Fruit fly (Drosophila melanogaster): ENCODE data around the gene CG13690.

DNA sequence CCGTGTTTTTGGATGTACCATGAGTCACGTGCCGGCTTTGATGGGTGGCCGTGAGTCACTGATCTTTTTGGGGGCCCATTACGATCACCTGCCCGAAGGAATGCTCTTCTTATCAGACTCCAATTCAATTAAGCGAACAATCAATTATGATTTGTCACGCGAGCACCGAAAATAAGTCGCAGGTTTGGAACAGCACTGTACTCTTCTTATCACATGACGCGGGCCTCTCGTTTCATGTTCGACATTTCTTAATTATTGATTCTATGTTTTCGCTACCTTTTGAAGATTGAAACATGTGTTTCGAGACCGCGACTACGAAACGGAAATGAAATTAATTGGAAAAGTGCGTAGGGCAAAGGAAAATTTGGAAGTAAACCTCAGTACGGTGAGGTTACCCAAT lies 49.6 kb downstream of the CG13690 start:
- TF ChIP-seq CG1620 (GFP tag; optimal IDR thresholded peaks at IDR 0.05) (no peak), toe (GFP tag; optimal IDR thresholded peaks at IDR 0.05) (no peak), Hr96 (GFP tag; optimal IDR thresholded peaks at IDR 0.05) (no peak), CG14711 (tag; optimal IDR thresholded peaks at IDR 0.05) (no peak), cic (GFP tag; optimal IDR thresholded peaks at IDR 0.05) (no peak), kay (GFP tag; ENCODE audit: borderline replicate concordance) (no peak), tj (GFP tag; optimal IDR thresholded peaks at IDR 0.05) (no peak), CG11617 (GFP tag; optimal IDR thresholded peaks at IDR 0.05) (no peak), Crg-1 (GFP tag; optimal IDR thresholded peaks at IDR 0.05) (no peak), CG33017 (tag; optimal IDR thresholded peaks at IDR 0.05) (no peak), Mnt (GFP tag; optimal IDR thresholded peaks at IDR 0.05) (no peak)
